Worm (Caenorhabditis elegans): ENCODE data around the gene srx-22.
A peak's percentile ranks its signal among the peaks of the same experiment; 100 is the strongest.

The srx-22 gene

ce11 chrV:723895-724352 lies 44.2 kb downstream of the srx-22 start, which contains the start of gene fbxb-72 (continued):
- TF ChIP-seq tlp-1 (tag; optimal IDR thresholded peaks at IDR 0.05) (no peak), sox-4 (tag; optimal IDR thresholded peaks at IDR 0.05) (no peak), snpc-4 (tag; optimal IDR thresholded peaks at IDR 0.05) (no peak), egl-27 (tag; optimal IDR thresholded peaks at IDR 0.05) (no peak), ces-1 (GFP tag; optimal IDR thresholded peaks at IDR 0.05) (no peak), pqm-1 (tag; optimal IDR thresholded peaks at IDR 0.05) (no peak), fkh-10 (GFP tag; optimal IDR thresholded peaks at IDR 0.05) (no peak), egl-13 (tag; optimal IDR thresholded peaks at IDR 0.05) (no peak), ceh-82 (tag; optimal IDR thresholded peaks at IDR 0.05) (no peak), lin-39 (tag; optimal IDR thresholded peaks at IDR 0.05) (peak; percentile 37), ceh-88 (GFP tag; IDR thresholded peaks at IDR 0.05) (peak; percentile 38; the same call in 1 of the 2 replicates), swsn-7 (tag; optimal IDR thresholded peaks at IDR 0.05) (peak; percentile 7), nhr-84 (tag; optimal IDR thresholded peaks at IDR 0.05) (peak; percentile 59), lin-15B (tag; optimal IDR thresholded peaks at IDR 0.05) (no peak), unc-98 (GFP tag; IDR thresholded peaks at IDR 0.05) (no peak), sup-37 (GFP tag; optimal IDR thresholded peaks at IDR 0.05) (peak; percentile 55), elt-2 (tag; optimal IDR thresholded peaks at IDR 0.05) (peak; percentile 60), isw-1 (GFP tag; IDR thresholded peaks at IDR 0.05) (no peak), unc-86 (tag; optimal IDR thresholded peaks at IDR 0.05) (no peak), hpl-2 (GFP tag; optimal IDR thresholded peaks at IDR 0.05) (peak; percentile 75), unc-62 (GFP tag; optimal IDR thresholded peaks at IDR 0.05) (no peak), F16B12.6 (tag; optimal IDR thresholded peaks at IDR 0.05) (no peak), ztf-11 (tag; optimal IDR thresholded peaks at IDR 0.05) (peak in 1 of 2 experiments; percentile 5), irx-1 (tag; optimal IDR thresholded peaks at IDR 0.05) (peak; percentile 3), nhr-71 (tag; optimal IDR thresholded peaks at IDR 0.05) (peak; percentile 84), ztf-4 (tag; optimal IDR thresholded peaks at IDR 0.05) (peak; percentile 85), Y116A8C.19 (tag; optimal IDR thresholded peaks at IDR 0.05; ENCODE audit: borderline replicate concordance) (no peak), jun-1 (tag; optimal IDR thresholded peaks at IDR 0.05) (peak; percentile 48), ceh-63 (GFP tag; optimal IDR thresholded peaks at IDR 0.05) (no peak), grh-1 (GFP tag; IDR thresholded peaks at IDR 0.05) (no peak), lir-3 (tag; optimal IDR thresholded peaks at IDR 0.05; ENCODE audit: poor library complexity) (peak; percentile 47), unc-30 (tag; optimal IDR thresholded peaks at IDR 0.05) (no peak), nhr-76 (tag; optimal IDR thresholded peaks at IDR 0.05) (no peak), C16A3.4 (tag; optimal IDR thresholded peaks at IDR 0.05) (peak; percentile 92), nhr-47 (tag; optimal IDR thresholded peaks at IDR 0.05) (peak; percentile 68), C34B4.2 (tag; optimal IDR thresholded peaks at IDR 0.05) (no peak), lin-13 (GFP tag; optimal IDR thresholded peaks at IDR 0.05) (no peak), mab-9 (GFP tag; IDR thresholded peaks at IDR 0.05) (no peak), ceh-8 (GFP tag; optimal IDR thresholded peaks at IDR 0.05) (no peak), hlh-4 (tag; optimal IDR thresholded peaks at IDR 0.05) (no peak), ama-1 (optimal IDR thresholded peaks at IDR 0.05) (peak; percentile 89), aha-1 (tag; optimal IDR thresholded peaks at IDR 0.05) (no peak), xbp-1 (tag; optimal IDR thresholded peaks at IDR 0.05) (no peak), efl-3 (GFP tag; optimal IDR thresholded peaks at IDR 0.05) (no peak), lsy-2 (tag; optimal IDR thresholded peaks at IDR 0.05) (peak; percentile 51 to 58), alr-1 (tag; optimal IDR thresholded peaks at IDR 0.05; ENCODE audit: borderline replicate concordance) (no peak), nhr-19 (GFP tag; conservative IDR thresholded peaks at IDR 0.05) (peak; percentile 70), mdl-1 (tag; optimal IDR thresholded peaks at IDR 0.05) (no peak), nhr-237 (tag; optimal IDR thresholded peaks at IDR 0.05) (no peak), fkh-4 (tag; optimal IDR thresholded peaks at IDR 0.05; ENCODE audit: borderline replicate concordance) (no peak), fos-1 (tag; optimal IDR thresholded peaks at IDR 0.05) (no peak), vab-15 (tag; optimal IDR thresholded peaks at IDR 0.05) (no peak), blmp-1 (tag; optimal IDR thresholded peaks at IDR 0.05) (no peak), nhr-12 (tag; optimal IDR thresholded peaks at IDR 0.05) (no peak)

All from whole organism, L1 larva.